Worm (Caenorhabditis elegans): ENCODE measurements around the gene T10C6.15.

- TF ChIP-seq ama-1 (optimal IDR thresholded peaks at IDR 0.05) (no peak), unc-62 (GFP tag; optimal IDR thresholded peaks at IDR 0.05) (no peak), blmp-1 (tag; optimal IDR thresholded peaks at IDR 0.05; ENCODE audit: insufficient read depth) (no peak), egl-27 (tag; optimal IDR thresholded peaks at IDR 0.05) (no peak), ceh-82 (tag; optimal IDR thresholded peaks at IDR 0.05) (no peak), nhr-237 (tag; optimal IDR thresholded peaks at IDR 0.05) (no peak), nhr-25 (tag; optimal IDR thresholded peaks at IDR 0.05) (no peak)
These were observed 14.4 kb upstream of the T10C6.15 start, which contains the start of gene F14H3.15 for ce11 chrV:16060135-16060534.

Data from whole organism, L2 larva.